Worm (Caenorhabditis elegans) whole organism, midembryonic: Measurements from ENCODE around the gene srr-10.

ENCODE experiments used
- T22C8.4 ChIP-seq: fragments of 200-800 bp; sonication (Bioruptor generic); IDR thresholded peaks from 2 replicates; pipeline ENCODE4 v1.3.6; 2022; ENCODE audit warnings: missing genetic modification characterization, missing compliant biosample characterization
- cog-1 ChIP-seq: sonication (generic microtip); optimal IDR thresholded peaks from 2 replicates; lab custom pipeline; 2016; ENCODE audit warnings: missing genetic modification characterization, missing compliant biosample characterization
- flt-1 ChIP-seq: fragments of 200-800 bp; sonication (Bioruptor generic); IDR thresholded peaks from 2 replicates; pipeline ENCODE4 v1.3.6; 2022; ENCODE audit warnings: missing genetic modification characterization, missing compliant biosample characterization
- med-1 ChIP-seq: sonication (generic microtip); optimal IDR thresholded peaks from 2 replicates; lab custom pipeline; 2017; ENCODE audit warnings: missing genetic modification characterization, mild to moderate bottlenecking, missing compliant biosample characterization, antibody characterized with exemption, missing genetic modification reagents; ENCODE audit not compliant: insufficient read depth
- ref-1 ChIP-seq: fragments of 200-800 bp; sonication (Bioruptor generic); conservative IDR thresholded peaks from 2 replicates; pipeline ENCODE4 v1.3.6; 2022; ENCODE audit warnings: missing genetic modification reagents, missing genetic modification characterization, missing compliant biosample characterization
- tab-1 ChIP-seq: fragments of 200-800 bp; sonication (Bioruptor generic); IDR thresholded peaks from 2 replicates; pipeline ENCODE4 v1.3.6; 2022; ENCODE audit warnings: missing genetic modification characterization, missing compliant biosample characterization
- ztf-23 ChIP-seq: fragments of 200-800 bp; sonication (Bioruptor generic); IDR thresholded peaks from 2 replicates; pipeline ENCODE4 v1.3.6; 2022; ENCODE audit warnings: missing genetic modification reagents, missing genetic modification characterization, missing compliant biosample characterization
- ztf-29 ChIP-seq: fragments of 200-800 bp; sonication (Bioruptor generic); IDR thresholded peaks from 2 replicates; pipeline ENCODE4 v1.3.6; 2022; ENCODE audit warnings: missing genetic modification reagents, missing genetic modification characterization, missing compliant biosample characterization

DNA sequence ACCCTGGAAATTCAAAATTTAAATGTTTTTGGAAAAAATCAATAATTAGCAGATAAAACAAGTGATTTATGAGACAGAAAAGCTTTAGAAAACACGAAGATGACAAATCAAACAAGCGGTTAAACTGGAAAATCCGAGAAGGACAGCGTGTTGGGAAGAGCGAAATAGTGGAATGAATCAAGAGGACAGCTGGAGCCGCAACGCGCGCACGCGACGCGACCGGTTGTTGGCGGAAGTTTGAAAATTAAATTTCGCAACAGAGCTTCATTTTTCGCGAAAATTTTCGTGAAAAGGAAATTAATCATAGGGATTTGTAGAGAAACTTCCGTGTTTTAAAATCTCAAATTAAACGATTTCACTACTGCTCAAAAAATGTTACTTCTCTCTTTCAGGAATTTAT is 510 bp upstream of the srr-10 start, which contains the start of gene clic-1:
- TF ChIP-seq flt-1 (GFP tag; lab: Robert Waterston, UW) (peak; percentile 41; the same call in 1 of the 2 replicates), med-1 (no peak), ztf-29 (GFP tag; lab: Robert Waterston, UW) (no peak), ref-1 (GFP tag; lab: Robert Waterston, UW) (no peak), cog-1 (tag; lab: Kevin White, UChicago) (peak; percentile 42), ztf-23 (GFP tag; lab: Robert Waterston, UW) (peak; percentile 62), tab-1 (GFP tag; lab: Robert Waterston, UW) (no peak), T22C8.4 (GFP tag; lab: Robert Waterston, UW) (no peak)
